Worm (Caenorhabditis elegans) whole organism, L4/young adult: ENCODE results near the gene srab-9.

ENCODE experiments used
- W03F9.2 ChIP-seq: fragments of 150-350 bp; optimal IDR thresholded peaks from 2 replicates; lab custom pipeline; 2014; ENCODE audit warnings: missing biosample characterization, missing genetic modification characterization
- him-1 ChIP-seq: sonication (generic microtip); optimal IDR thresholded peaks from 2 replicates; lab custom pipeline; 2016; ENCODE audit warnings: missing genotype, missing genetic modification reagents, missing genetic modification characterization, missing compliant biosample characterization

ce11 chrV:3166260-3166659, 25.2 kb upstream of the srab-9 start, which contains the start of gene C36C5.4:
- TF ChIP-seq him-1 (tag; lab: Kevin White, UChicago) = no peak
- no peak for TF ChIP-seq W03F9.2 (tag; lab: Kevin White, UChicago)
